Fruit fly (Drosophila melanogaster): ENCODE measurements around the gene crp.

Gene crp

DNA sequence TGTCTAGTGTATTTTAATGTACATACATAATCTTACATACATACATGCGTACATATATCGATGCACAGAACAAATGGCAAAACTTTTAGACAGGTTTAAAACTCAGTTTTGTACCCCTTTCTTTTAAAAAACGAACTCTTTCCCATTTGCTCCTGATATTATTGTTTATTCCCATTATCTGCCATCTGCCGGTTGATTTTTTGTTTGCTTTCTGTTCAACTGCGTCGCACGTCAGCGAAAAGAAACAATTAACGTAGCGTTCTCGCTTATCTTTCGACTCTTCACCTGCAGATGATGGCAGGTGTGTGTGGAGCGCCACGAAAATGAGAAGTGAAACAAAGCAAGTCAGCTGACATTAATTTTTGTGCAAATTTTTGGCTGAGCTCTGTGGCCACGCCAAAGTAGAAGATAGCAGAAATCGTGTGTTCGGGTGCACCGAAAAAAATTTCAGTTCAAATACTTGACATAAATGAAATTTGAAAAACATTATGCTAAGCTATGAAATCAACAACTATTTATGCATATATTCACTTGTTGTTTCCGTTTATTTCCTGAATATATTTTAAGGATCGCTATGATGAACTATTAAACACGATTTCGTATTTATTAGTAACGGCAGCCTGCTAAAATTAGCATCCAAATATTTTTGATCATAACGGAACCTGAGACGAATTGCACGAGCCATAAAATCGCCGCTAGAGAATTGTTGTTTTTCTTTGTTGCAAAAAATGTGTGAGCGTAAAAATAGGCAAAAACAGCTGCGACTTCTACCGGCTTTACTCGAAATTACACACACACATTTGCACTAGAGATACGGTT, 16.7 kb downstream of the crp start (continued):
- TF ChIP-seq cato (GFP tag; optimal IDR thresholded peaks at IDR 0.05; ENCODE audit: borderline replicate concordance) (no peak), tll (GFP tag; optimal IDR thresholded peaks at IDR 0.05) (peak in 1 of 2 experiments; percentile 46), HmgD (GFP tag; optimal IDR thresholded peaks at IDR 0.05) (no peak), toy (GFP tag; IDR thresholded peaks at IDR 0.05) (no peak), CG12744 (GFP tag; optimal IDR thresholded peaks at IDR 0.05) (no peak), dpn (GFP tag; optimal IDR thresholded peaks at IDR 0.05) (peak in 1 of 2 experiments; percentile 13), vfl (GFP tag; optimal IDR thresholded peaks at IDR 0.05) (no peak), CG4404 (GFP tag; IDR thresholded peaks at IDR 0.05) (no peak), Mrtf (GFP tag; IDR thresholded peaks at IDR 0.05) (no peak), CG1603 (tag; optimal IDR thresholded peaks at IDR 0.05) (no peak), bab2 (GFP tag; optimal IDR thresholded peaks at IDR 0.05) (peak; percentile 11), CG4424 (GFP tag; optimal IDR thresholded peaks at IDR 0.05) (no peak), Nf-YB (GFP tag; optimal IDR thresholded peaks at IDR 0.05) (no peak), sna (GFP tag; IDR thresholded peaks at IDR 0.05; ENCODE audit: partially characterized antibody) (no peak), Max (GFP tag; optimal IDR thresholded peaks at IDR 0.05) (no peak), MTF-1 (GFP tag; optimal IDR thresholded peaks at IDR 0.05; ENCODE audit: borderline replicate concordance) (no peak), row (GFP tag; IDR thresholded peaks at IDR 0.05) (no peak), bsh (GFP tag; optimal IDR thresholded peaks at IDR 0.05) (peak in 1 of 2 experiments; percentile 13), eve (GFP tag; optimal IDR thresholded peaks at IDR 0.05) (peak in 1 of 2 experiments; percentile 48), gem (tag; optimal IDR thresholded peaks at IDR 0.05) (peak; percentile 66), Asciz (GFP tag; optimal IDR thresholded peaks at IDR 0.05) (peak; percentile 6), CG34376 (GFP tag; optimal IDR thresholded peaks at IDR 0.05) (no peak), unpg (GFP tag; optimal IDR thresholded peaks at IDR 0.05) (peak; percentile 15), CG10267 (tag; optimal IDR thresholded peaks at IDR 0.05) (no peak), Myb (GFP tag; optimal IDR thresholded peaks at IDR 0.05) (peak; percentile 4), PHDP (tag; optimal IDR thresholded peaks at IDR 0.05) (peak; percentile 32), Atf-2 (GFP tag; optimal IDR thresholded peaks at IDR 0.05) (no peak), CG4282 (GFP tag; optimal IDR thresholded peaks at IDR 0.05) (no peak), CG15514 (GFP tag; optimal IDR thresholded peaks at IDR 0.05) (peak; percentile 5), Poxn (GFP tag; IDR thresholded peaks at IDR 0.05) (no peak), CG17186 (GFP tag; optimal IDR thresholded peaks at IDR 0.05) (no peak), CG17361 (GFP tag; IDR thresholded peaks at IDR 0.05) (no peak), bcd (GFP tag; optimal IDR thresholded peaks at IDR 0.05) (peak; percentile 46), Ssrp (tag; optimal IDR thresholded peaks at IDR 0.05) (no peak), shn (GFP tag; optimal IDR thresholded peaks at IDR 0.05) (no peak), Taf1 (GFP tag; IDR thresholded peaks at IDR 0.05) (no peak), Xrp1 (GFP tag; IDR thresholded peaks at IDR 0.05) (no peak), Kr (GFP tag; optimal IDR thresholded peaks at IDR 0.05) (peak; percentile 21), ken (GFP tag; IDR thresholded peaks at IDR 0.05) (no peak), Ets65A (GFP tag) (peak; percentile 59), CG12155 (GFP tag; optimal IDR thresholded peaks at IDR 0.05) (peak; percentile 15), Drgx (GFP tag; IDR thresholded peaks at IDR 0.05) (no peak), HLH3B (GFP tag; IDR thresholded peaks at IDR 0.05) (no peak), Sox100B (GFP tag; optimal IDR thresholded peaks at IDR 0.05) (peak; percentile 37), CG3838 (GFP tag; optimal IDR thresholded peaks at IDR 0.05) (no peak), fru (optimal IDR thresholded peaks at IDR 0.05) (no peak), pfk (GFP tag; optimal IDR thresholded peaks at IDR 0.05) (peak; percentile 4), CG32532 (GFP tag; IDR thresholded peaks at IDR 0.05) (no peak), CG7928 (GFP tag; optimal IDR thresholded peaks at IDR 0.05) (no peak)

All from whole organism, embryonic.